Worm (Caenorhabditis elegans): ENCODE measurements around the gene C47E8.4.

ce11 chrV:14660608-14661355 lies 24.5 kb downstream of the C47E8.4 start, which contains the start of gene srh-17:
- TF ChIP-seq ztf-29 (GFP tag; IDR thresholded peaks at IDR 0.05): no peak
- no peak for TF ChIP-seq T22C8.4 (GFP tag; IDR thresholded peaks at IDR 0.05)
- TF ChIP-seq ztf-23 (GFP tag; IDR thresholded peaks at IDR 0.05): no peak
- TF ChIP-seq cog-1 (tag; optimal IDR thresholded peaks at IDR 0.05): no peak
- no peak for TF ChIP-seq ref-1 (GFP tag; conservative IDR thresholded peaks at IDR 0.05)
- TF ChIP-seq klf-2 (GFP tag; conservative IDR thresholded peaks at IDR 0.05): no peak
- no peak for TF ChIP-seq tab-1 (GFP tag; IDR thresholded peaks at IDR 0.05)

All from whole organism, midembryonic.